6 worm cellular contexts compared by ENCODE assay signal in genomic region chrIII:6991465-6991864, ce11.
TF ChIP-seq lines count a peak whose summit lies in the region.

No protein-coding gene starts in this region.

TF ChIP-seq in whole organism, L1 larva, 84 proteins besides CTCF, POLR2A, EP300 and RAD21:
- TF ChIP-seq lin-35 (GFP tag; optimal IDR thresholded peaks at IDR 0.05; lab: Kevin White, UChicago): peak in 1 of 2 experiments; percentile 38
- TF ChIP-seq egl-13 (tag; optimal IDR thresholded peaks at IDR 0.05; lab: Kevin White, UChicago): no peak
- peak; percentile 59 for TF ChIP-seq elt-2 (tag; optimal IDR thresholded peaks at IDR 0.05; lab: Kevin White, UChicago)
- TF ChIP-seq nhr-20 (tag; optimal IDR thresholded peaks at IDR 0.05; lab: Kevin White, UChicago): peak; percentile 9
- TF ChIP-seq fkh-10 (GFP tag; optimal IDR thresholded peaks at IDR 0.05; lab: Kevin White, UChicago): no peak

TF ChIP-seq in whole organism, L2 larva, 48 proteins besides CTCF, POLR2A, EP300 and RAD21:
- TF ChIP-seq fos-1 (tag; optimal IDR thresholded peaks at IDR 0.05; lab: Kevin White, UChicago) (peak; percentile 90), lin-13 (GFP tag; optimal IDR thresholded peaks at IDR 0.05; lab: Kevin White, UChicago) (no peak), gmeb-1 (tag; optimal IDR thresholded peaks at IDR 0.05; lab: Kevin White, UChicago) (peak; percentile 37)

TF ChIP-seq in whole organism, L3 larva, 47 proteins besides CTCF, POLR2A, EP300 and RAD21:
- TF ChIP-seq pqm-1 (tag; optimal IDR thresholded peaks at IDR 0.05; lab: Kevin White, UChicago) (peak; percentile 73), fos-1 (tag; optimal IDR thresholded peaks at IDR 0.05; lab: Kevin White, UChicago) (no peak), ama-1 (optimal IDR thresholded peaks at IDR 0.05; lab: Kevin White, UChicago) (peak; percentile 57), nfya-1 (tag; optimal IDR thresholded peaks at IDR 0.05; lab: Kevin White, UChicago; ENCODE audit: insufficient read depth) (peak; percentile 1), pha-4 (tag; optimal IDR thresholded peaks at IDR 0.05; lab: Kevin White, UChicago) (peak; percentile 65), elt-2 (tag; optimal IDR thresholded peaks at IDR 0.05; lab: Kevin White, UChicago) (peak; percentile 83), hmg-11 (tag; optimal IDR thresholded peaks at IDR 0.05; lab: Kevin White, UChicago) (no peak), unc-62 (GFP tag; optimal IDR thresholded peaks at IDR 0.05; lab: Kevin White, UChicago) (no peak)

TF ChIP-seq in whole organism, L4 larva, 104 proteins besides CTCF, POLR2A, EP300 and RAD21:
- peak; percentile 47 for TF ChIP-seq nhr-77 (tag; optimal IDR thresholded peaks at IDR 0.05; lab: Kevin White, UChicago)
- peak; percentile 87 for TF ChIP-seq pqm-1 (tag; optimal IDR thresholded peaks at IDR 0.05; lab: Kevin White, UChicago)
- TF ChIP-seq Y75B8A.6 (GFP tag; IDR thresholded peaks at IDR 0.05; lab: Robert Waterston, UW): no peak
- TF ChIP-seq hlh-11 (tag; optimal IDR thresholded peaks at IDR 0.05; lab: Kevin White, UChicago): peak; percentile 74
- no peak for TF ChIP-seq mxl-3 (GFP tag; optimal IDR thresholded peaks at IDR 0.05; lab: Kevin White, UChicago)
- TF ChIP-seq attf-4 (tag; optimal IDR thresholded peaks at IDR 0.05; lab: Kevin White, UChicago): no peak
- TF ChIP-seq dve-1 (tag; optimal IDR thresholded peaks at IDR 0.05; lab: Kevin White, UChicago; ENCODE audit: insufficient read depth): peak; percentile 71
- peak in 1 of 2 experiments; percentile 16 for TF ChIP-seq mdl-1 (tag; optimal IDR thresholded peaks at IDR 0.05; lab: Kevin White, UChicago)
- TF ChIP-seq ceh-82 (tag; optimal IDR thresholded peaks at IDR 0.05; lab: Kevin White, UChicago): no peak
- TF ChIP-seq daf-16 (GFP tag; optimal IDR thresholded peaks at IDR 0.05; lab: Kevin White, UChicago): peak in 1 of 2 experiments; percentile 1
- peak; percentile 80 for TF ChIP-seq daf-16 (tag; optimal IDR thresholded peaks at IDR 0.05; lab: Kevin White, UChicago)
- TF ChIP-seq hlh-30 (tag; optimal IDR thresholded peaks at IDR 0.05; lab: Kevin White, UChicago; ENCODE audit: insufficient read depth): peak; percentile 30
- TF ChIP-seq php-3 (GFP tag; IDR thresholded peaks at IDR 0.05; lab: Robert Waterston, UW): peak; percentile 24; the same call in 1 of the 2 replicates
- TF ChIP-seq dmd-6 (GFP tag; IDR thresholded peaks at IDR 0.05; lab: Robert Waterston, UW): peak; percentile 66
- TF ChIP-seq nhr-28 (tag; optimal IDR thresholded peaks at IDR 0.05; lab: Kevin White, UChicago): peak; percentile 73

TF ChIP-seq in whole organism, late embryonic, 69 proteins besides CTCF, POLR2A, EP300 and RAD21:
- peak; percentile 30 for TF ChIP-seq elt-2 (tag; optimal IDR thresholded peaks at IDR 0.05; lab: Kevin White, UChicago)
- TF ChIP-seq ceh-19 (GFP tag; optimal IDR thresholded peaks at IDR 0.05; lab: Kevin White, UChicago): no peak
- TF ChIP-seq dve-1 (tag; optimal IDR thresholded peaks at IDR 0.05; lab: Kevin White, UChicago): no peak
- TF ChIP-seq pax-1 (tag; optimal IDR thresholded peaks at IDR 0.05; lab: Kevin White, UChicago): no peak
- no peak for TF ChIP-seq ztf-16 (tag; optimal IDR thresholded peaks at IDR 0.05; lab: Kevin White, UChicago)
- TF ChIP-seq ceh-30 (tag; optimal IDR thresholded peaks at IDR 0.05; lab: Kevin White, UChicago): no peak
- no peak for TF ChIP-seq ceh-48 (tag; optimal IDR thresholded peaks at IDR 0.05; lab: Kevin White, UChicago)
- TF ChIP-seq unc-42 (tag; optimal IDR thresholded peaks at IDR 0.05; lab: Kevin White, UChicago): no peak
- no peak for TF ChIP-seq hlh-13 (GFP tag; optimal IDR thresholded peaks at IDR 0.05; lab: Kevin White, UChicago)

TF ChIP-seq in whole organism, young adult, 124 proteins besides CTCF, POLR2A, EP300 and RAD21:
- TF ChIP-seq nhr-80 (tag; optimal IDR thresholded peaks at IDR 0.05; lab: Kevin White, UChicago): peak; percentile 71
- 0 out of 2 replicates have a peak, but pooled peaks have one; percentile 31 for TF ChIP-seq Y53G8AR.9 (GFP tag; conservative IDR thresholded peaks at IDR 0.05; lab: Robert Waterston, UW)
- TF ChIP-seq him-1 (tag; optimal IDR thresholded peaks at IDR 0.05; lab: Kevin White, UChicago): no peak
- TF ChIP-seq ztf-25 (GFP tag; IDR thresholded peaks at IDR 0.05; lab: Robert Waterston, UW): no peak
- peak in 1 of 2 experiments; percentile 20 for TF ChIP-seq let-607 (tag; optimal IDR thresholded peaks at IDR 0.05; lab: Kevin White, UChicago)
- no peak for TF ChIP-seq zfh-2 (GFP tag; conservative IDR thresholded peaks at IDR 0.05; lab: Robert Waterston, UW)
- peak; percentile 12 for TF ChIP-seq pha-4 (tag; optimal IDR thresholded peaks at IDR 0.05; lab: Kevin White, UChicago)
- no peak for TF ChIP-seq ceh-100 (GFP tag; IDR thresholded peaks at IDR 0.05; lab: Robert Waterston, UW)
- no peak for TF ChIP-seq cebp-1 (GFP tag; IDR thresholded peaks at IDR 0.05; lab: Robert Waterston, UW)
- peak; percentile 36 for TF ChIP-seq cebp-1 (tag; optimal IDR thresholded peaks at IDR 0.05; lab: Kevin White, UChicago)
